Fruit fly (Drosophila melanogaster): ENCODE data around the gene fon.

Gene fon

dm6 chr2L:19423467-19424122, 37.6 kb upstream of the fon start, which contains the start of the genes Alp12 and CG13085 (continued):
- peak; percentile 95 for TF ChIP-seq Usf (GFP tag; optimal IDR thresholded peaks at IDR 0.05)
- peak; percentile 51; the same call in 1 of the 2 replicates for TF ChIP-seq CG16779 (GFP tag; IDR thresholded peaks at IDR 0.05)
- peak; percentile 86 for TF ChIP-seq Jarid2 (GFP tag; optimal IDR thresholded peaks at IDR 0.05)
- peak; percentile 79 for TF ChIP-seq CG7928 (GFP tag; optimal IDR thresholded peaks at IDR 0.05)
- peak; percentile 30 for TF ChIP-seq BEAF-32 (GFP tag; optimal IDR thresholded peaks at IDR 0.05)
- TF ChIP-seq Sry-δ (GFP tag; optimal IDR thresholded peaks at IDR 0.05) = peak; percentile 58
- peak; percentile 89 for TF ChIP-seq crc (GFP tag; optimal IDR thresholded peaks at IDR 0.05)
- TF ChIP-seq corto (GFP tag; optimal IDR thresholded peaks at IDR 0.05) = peak; percentile 87
- peak; percentile 96 for TF ChIP-seq CG6254 (GFP tag; optimal IDR thresholded peaks at IDR 0.05)
- TF ChIP-seq Bgb (GFP tag; IDR thresholded peaks at IDR 0.05; ENCODE audit: partially characterized antibody) = peak; percentile 48; the same call in 1 of the 2 replicates
- TF ChIP-seq CG6683 (GFP tag; optimal IDR thresholded peaks at IDR 0.05) = peak; percentile 98
- TF ChIP-seq tll (GFP tag; optimal IDR thresholded peaks at IDR 0.05) = peak in 1 of 2 experiments; percentile 37
- peak; percentile 98 for TF ChIP-seq Dek (tag; optimal IDR thresholded peaks at IDR 0.05)
- peak; percentile 97 for TF ChIP-seq unpg (GFP tag; optimal IDR thresholded peaks at IDR 0.05)
- TF ChIP-seq Bteb2 (GFP tag; optimal IDR thresholded peaks at IDR 0.05) = peak; percentile 96
- peak; percentile 97 for TF ChIP-seq Max (GFP tag; optimal IDR thresholded peaks at IDR 0.05)
- peak; percentile 85 for TF ChIP-seq E2f2 (GFP tag; IDR thresholded peaks at IDR 0.05)
- peak; percentile 99 for TF ChIP-seq nmo (GFP tag; optimal IDR thresholded peaks at IDR 0.05)
- TF ChIP-seq CG17361 (GFP tag; IDR thresholded peaks at IDR 0.05) = peak; percentile 99
- peak; percentile 84 for TF ChIP-seq Hey (tag; optimal IDR thresholded peaks at IDR 0.05)
- TF ChIP-seq CG12219 (GFP tag; optimal IDR thresholded peaks at IDR 0.05) = peak; percentile 97
- peak; percentile 88 for TF ChIP-seq CG33213 (GFP tag; optimal IDR thresholded peaks at IDR 0.05)
- TF ChIP-seq Hmx (GFP tag; optimal IDR thresholded peaks at IDR 0.05) = peak; percentile 90
- peak; percentile 95 for TF ChIP-seq CG18764 (GFP tag; optimal IDR thresholded peaks at IDR 0.05)
- no peak; the same call in 2 of the 3 replicates for TF ChIP-seq Opbp (GFP tag; IDR thresholded peaks at IDR 0.05; ENCODE audit: partially characterized antibody)
- TF ChIP-seq CG8089 (GFP tag; optimal IDR thresholded peaks at IDR 0.05) = peak; percentile 84
- peak; percentile 89 for TF ChIP-seq Deaf1 (tag; optimal IDR thresholded peaks at IDR 0.05)
- no peak for TF ChIP-seq CG15479 (GFP tag; optimal IDR thresholded peaks at IDR 0.05)
- peak; percentile 81 for TF ChIP-seq CG3163 (GFP tag; optimal IDR thresholded peaks at IDR 0.05)
- TF ChIP-seq oc (tag; optimal IDR thresholded peaks at IDR 0.05) = peak; percentile 95
- peak; percentile 92 for TF ChIP-seq CG15514 (GFP tag; optimal IDR thresholded peaks at IDR 0.05)
- peak; percentile 93 for TF ChIP-seq ci (GFP tag; IDR thresholded peaks at IDR 0.05)
- no peak for TF ChIP-seq inv (GFP tag; IDR thresholded peaks at IDR 0.05; ENCODE audit: partially characterized antibody)
- TF ChIP-seq dm (GFP tag; optimal IDR thresholded peaks at IDR 0.05) = peak; percentile 85
- peak; percentile 96 for TF ChIP-seq E2f1 (GFP tag; IDR thresholded peaks at IDR 0.05)
- peak; percentile 88 for TF ChIP-seq mam (GFP tag; optimal IDR thresholded peaks at IDR 0.05)
- peak; percentile 71 for TF ChIP-seq pb (GFP tag; optimal IDR thresholded peaks at IDR 0.05)
- peak; percentile 97 for TF ChIP-seq sob (GFP tag; IDR thresholded peaks at IDR 0.05)
- TF ChIP-seq CG11723 (GFP tag; optimal IDR thresholded peaks at IDR 0.05) = peak; percentile 96
- TF ChIP-seq run (tag; optimal IDR thresholded peaks at IDR 0.05) = peak; percentile 98
- peak; percentile 94 for TF ChIP-seq CG12071 (GFP tag; optimal IDR thresholded peaks at IDR 0.05)
- peak; percentile 94 for TF ChIP-seq jing (GFP tag; optimal IDR thresholded peaks at IDR 0.05)
- TF ChIP-seq Camta (GFP tag; optimal IDR thresholded peaks at IDR 0.05) = peak; percentile 96
- TF ChIP-seq CG7556 (GFP tag; optimal IDR thresholded peaks at IDR 0.05) = peak; percentile 100
- TF ChIP-seq tap (tag; optimal IDR thresholded peaks at IDR 0.05) = peak; percentile 98
- TF ChIP-seq disco-r (GFP tag; optimal IDR thresholded peaks at IDR 0.05) = peak; percentile 92
- peak; percentile 95 for TF ChIP-seq CG34422 (GFP tag; IDR thresholded peaks at IDR 0.05)
- TF ChIP-seq gt (GFP tag; IDR thresholded peaks at IDR 0.05) = peak; percentile 90
- TF ChIP-seq CG14050 (GFP tag; IDR thresholded peaks at IDR 0.05) = peak; percentile 95
